Worm (Caenorhabditis elegans) whole organism, young adult: ENCODE data around the gene txt-14.

Experiments
- ama-1 ChIP-seq, 3 experiments: fragments of 150-350 bp in 1 of 3; sonication (generic microtip) in 2 of 3; optimal IDR thresholded peaks; 2 replicates each; lab custom pipeline; 2014 to 2018; ENCODE audit warnings: missing biosample characterization in 2 of 3, missing genetic modification characterization in 2 of 3, missing genetic modification reagents in 2 of 3
- dpl-1 ChIP-seq: fragments of 150-350 bp; optimal IDR thresholded peaks from 2 replicates; lab custom pipeline; 2014; ENCODE audit warnings: missing biosample characterization, missing genetic modification reagents, missing genetic modification characterization
- ekl-4 ChIP-seq: fragments of 200-800 bp; sonication (Bioruptor generic); IDR thresholded peaks from 2 replicates; pipeline ENCODE4 v1.3.6; 2022; ENCODE audit warnings: missing genetic modification reagents, missing genetic modification characterization, missing compliant biosample characterization
- lsl-1 ChIP-seq: fragments of 200-800 bp; sonication (Bioruptor generic); optimal IDR thresholded peaks from 2 replicates; lab custom pipeline; 2018; ENCODE audit warnings: mild to moderate bottlenecking, missing genetic modification characterization, moderate library complexity, missing compliant biosample characterization
- mes-4 ChIP-seq: sonication (generic microtip); optimal IDR thresholded peaks from 2 replicates; lab custom pipeline; 2016; ENCODE audit warnings: missing genotype, missing genetic modification characterization, missing compliant biosample characterization
- nfya-1 ChIP-seq: sonication (generic microtip); optimal IDR thresholded peaks from 2 replicates; lab custom pipeline; 2017; ENCODE audit warnings: antibody characterized with exemption, missing compliant biosample characterization, missing genetic modification characterization, borderline replicate concordance; ENCODE audit not compliant: insufficient read depth
- unc-62 ChIP-seq: fragments of 150-350 bp; optimal IDR thresholded peaks from 2 replicates; lab custom pipeline; 2014; ENCODE audit warnings: missing biosample characterization, missing genetic modification reagents, missing genetic modification characterization
- xnd-1 ChIP-seq: sonication (generic microtip); optimal IDR thresholded peaks from 2 replicates; lab custom pipeline; 2016; ENCODE audit warnings: missing genotype, missing genetic modification reagents, missing genetic modification characterization, missing compliant biosample characterization

- no peak for TF ChIP-seq ekl-4 (GFP tag; lab: Robert Waterston, UW)
- TF ChIP-seq nfya-1, result no peak
- TF ChIP-seq dpl-1 (GFP tag; lab: Kevin White, UChicago), result no peak
- no peak for TF ChIP-seq unc-62
- TF ChIP-seq mes-4 (tag; lab: Kevin White, UChicago), result no peak
- TF ChIP-seq xnd-1 (tag; lab: Kevin White, UChicago), result no peak
- no peak for TF ChIP-seq ama-1 (optimal IDR thresholded peaks at IDR 0.05; lab: Kevin White, UChicago)
- TF ChIP-seq ama-1 (GFP tag; optimal IDR thresholded peaks at IDR 0.05; lab: Kevin White, UChicago), result no peak
- no peak for TF ChIP-seq lsl-1 (GFP tag; lab: Kevin White, UChicago)
These were observed 46.4 kb upstream of the txt-14 start for ce11 chrV:18536015-18536414.
